Fruit fly (Drosophila melanogaster) whole organism, embryonic: ENCODE results near the gene in.

Experiments used
- Awh ChIP-seq: fragments of 200-800 bp; sonication (Bioruptor generic); IDR thresholded peaks from 2 replicates; pipeline ENCODE4, ENCODE4 v1.3.6; 2022; ENCODE audit warnings: missing biosample characterization, missing genetic modification characterization
- B-H2 ChIP-seq: fragments of 200-800 bp; sonication (Bioruptor generic); optimal IDR thresholded peaks from 2 replicates; lab custom pipeline; 2018; ENCODE audit warnings: missing biosample characterization, mild to moderate bottlenecking, missing genetic modification characterization
- CG10209 ChIP-seq: fragments of 200-800 bp; sonication (Bioruptor generic); optimal IDR thresholded peaks from 3 replicates; lab custom pipeline; 2017; ENCODE audit warnings: missing biosample characterization, mild to moderate bottlenecking, missing genetic modification characterization, missing genetic modification reagents
- CG12155 ChIP-seq: fragments of 200-800 bp; sonication (Bioruptor generic); optimal IDR thresholded peaks from 3 replicates; lab custom pipeline; 2016; ENCODE audit warnings: missing biosample characterization, missing genetic modification characterization
- CG14441 ChIP-seq: fragments of 200-800 bp; sonication (Bioruptor generic); IDR thresholded peaks from 2 replicates; pipeline ENCODE4 v1.3.6; 2022; ENCODE audit warnings: missing biosample characterization, missing genetic modification characterization
- CG15479 ChIP-seq: fragments of 200-800 bp; sonication (Bioruptor generic); optimal IDR thresholded peaks from 3 replicates; lab custom pipeline; 2019; ENCODE audit warnings: missing biosample characterization, mild to moderate bottlenecking, missing genetic modification characterization, moderate library complexity
- CG1602 ChIP-seq: fragments of 200-800 bp; sonication (Bioruptor generic); optimal IDR thresholded peaks from 3 replicates; lab custom pipeline; 2016; ENCODE audit warnings: missing biosample characterization, missing genetic modification characterization
- CG1647 ChIP-seq: fragments of 200-800 bp; sonication (Bioruptor generic); optimal IDR thresholded peaks from 3 replicates; lab custom pipeline; 2016; ENCODE audit warnings: missing biosample characterization, missing genetic modification characterization
- CG17802 ChIP-seq: fragments of 200-800 bp; sonication (Bioruptor generic); optimal IDR thresholded peaks from 2 replicates; lab custom pipeline; 2018; ENCODE audit warnings: missing biosample characterization, mild to moderate bottlenecking, missing genetic modification characterization, moderate library complexity
- CG18619 ChIP-seq: fragments of 200-800 bp; sonication (Bioruptor generic); optimal IDR thresholded peaks from 3 replicates; lab custom pipeline; 2017; ENCODE audit warnings: missing biosample characterization, mild to moderate bottlenecking, missing genetic modification characterization
- CG2202 ChIP-seq: fragments of 200-800 bp; sonication (Bioruptor generic); optimal IDR thresholded peaks from 2 replicates; lab custom pipeline; 2018; ENCODE audit warnings: missing biosample characterization, mild to moderate bottlenecking, missing genetic modification characterization
- CG2875 ChIP-seq: fragments of 200-800 bp; sonication (Bioruptor generic); optimal IDR thresholded peaks from 2 replicates; lab custom pipeline; 2017; ENCODE audit warnings: missing biosample characterization, mild to moderate bottlenecking, missing genetic modification characterization, missing genetic modification reagents
- CG30020 ChIP-seq: fragments of 200-800 bp; optimal IDR thresholded peaks from 2 replicates; lab custom pipeline; 2019; ENCODE audit warnings: missing biosample characterization, mild to moderate bottlenecking, missing genetic modification characterization, moderate library complexity
- CG3163 ChIP-seq: fragments of 200-800 bp; sonication (Bioruptor generic); optimal IDR thresholded peaks from 3 replicates; lab custom pipeline; 2016; ENCODE audit warnings: missing biosample characterization, missing genetic modification characterization
- CG4328 ChIP-seq: fragments of 200-800 bp; sonication (Bioruptor generic); optimal IDR thresholded peaks from 3 replicates; lab custom pipeline; 2017; ENCODE audit warnings: missing biosample characterization, missing genetic modification reagents, missing genetic modification characterization
- CG7786 ChIP-seq: fragments of 200-800 bp; sonication (Bioruptor generic); optimal IDR thresholded peaks from 2 replicates; lab custom pipeline; 2016; ENCODE audit warnings: missing biosample characterization, missing genetic modification characterization
- CG8359 ChIP-seq: fragments of 200-800 bp; sonication (Bioruptor generic); optimal IDR thresholded peaks from 2 replicates; lab custom pipeline; 2017; ENCODE audit warnings: missing biosample characterization, mild to moderate bottlenecking, missing genetic modification characterization, borderline replicate concordance
- CG8388 ChIP-seq: fragments of 200-800 bp; sonication (Bioruptor generic); optimal IDR thresholded peaks from 2 replicates; lab custom pipeline; 2019; ENCODE audit warnings: missing biosample characterization, mild to moderate bottlenecking, missing genetic modification characterization, moderate library complexity
- CG8478 ChIP-seq: fragments of >200 bp; optimal IDR thresholded peaks from 2 replicates; lab custom pipeline; 2018
- CG9727 ChIP-seq: fragments of 200-800 bp; sonication (Bioruptor generic); optimal IDR thresholded peaks from 3 replicates; lab custom pipeline; 2017; ENCODE audit warnings: missing biosample characterization, mild to moderate bottlenecking, missing genetic modification characterization
- CkIIα-i1 ChIP-seq: fragments of 200-800 bp; sonication (Bioruptor generic); IDR thresholded peaks from 2 replicates; pipeline ENCODE4 v1.3.6; 2022; ENCODE audit warnings: missing biosample characterization, missing genetic modification characterization
- Doc3 ChIP-seq: fragments of 200-800 bp; sonication (Bioruptor generic); IDR thresholded peaks from 3 replicates; pipeline ENCODE4 v1.3.6; 2022; ENCODE audit warnings: missing biosample characterization, missing genetic modification characterization; ENCODE audit not compliant: partially characterized antibody
- GATAe ChIP-seq: fragments of 200-800 bp; sonication (Bioruptor generic); conservative IDR thresholded peaks from 2 replicates; pipeline ENCODE4 v1.3.6; 2022; ENCODE audit warnings: missing biosample characterization, missing genetic modification characterization
- HLH4C ChIP-seq: fragments of 200-800 bp; sonication (Bioruptor generic); IDR thresholded peaks from 3 replicates; pipeline ENCODE4 v1.3.6; 2022; ENCODE audit warnings: missing biosample characterization, missing genetic modification characterization; ENCODE audit not compliant: partially characterized antibody
- Hr3 ChIP-seq: fragments of 200-800 bp; sonication (Bioruptor generic); optimal IDR thresholded peaks from 3 replicates; lab custom pipeline; 2016; ENCODE audit warnings: missing biosample characterization, missing genetic modification characterization
- Neu2 ChIP-seq: fragments of 200-800 bp; sonication (Bioruptor generic); optimal IDR thresholded peaks from 3 replicates; lab custom pipeline; 2016; ENCODE audit warnings: missing biosample characterization, missing genetic modification characterization, borderline replicate concordance
- Sin3A ChIP-seq: fragments of >200 bp; optimal IDR thresholded peaks from 2 replicates; lab custom pipeline; 2018
- Sox100B ChIP-seq: fragments of 200-800 bp; sonication (Bioruptor generic); optimal IDR thresholded peaks from 3 replicates; lab custom pipeline; 2018; ENCODE audit warnings: missing biosample characterization, mild to moderate bottlenecking, missing genetic modification characterization
- Spps ChIP-seq: fragments of 200-800 bp; sonication (Bioruptor generic); optimal IDR thresholded peaks from 2 replicates; lab custom pipeline; 2018; ENCODE audit warnings: missing biosample characterization, mild to moderate bottlenecking, missing genetic modification characterization
- Stat92E ChIP-seq, 3 experiments: fragments of >200 bp in 2 of 3; fragments of 200-800 bp in 1 of 3; sonication (Bioruptor generic) in 1 of 3; optimal IDR thresholded peaks; 2 replicates each; lab custom pipeline; 2017 to 2019; ENCODE audit warnings: missing biosample characterization in 3 of 3, missing genetic modification characterization in 3 of 3, mild to moderate bottlenecking in 1 of 3, moderate library complexity in 1 of 3
- ap ChIP-seq: fragments of 200-800 bp; sonication (Bioruptor generic); IDR thresholded peaks from 2 replicates; pipeline ENCODE4 v1.3.6; 2022; ENCODE audit warnings: missing biosample characterization, missing genetic modification characterization
- ase ChIP-seq: fragments of 200-800 bp; sonication (Bioruptor generic); IDR thresholded peaks from 3 replicates; pipeline ENCODE4 v1.3.6; 2022; ENCODE audit warnings: missing biosample characterization, missing genetic modification characterization
- ato ChIP-seq: fragments of 200-800 bp; sonication (Bioruptor generic); IDR thresholded peaks from 2 replicates; pipeline ENCODE4 v1.3.6; 2022; ENCODE audit warnings: missing biosample characterization, missing genetic modification characterization; ENCODE audit not compliant: partially characterized antibody
- bbx ChIP-seq: fragments of 200-800 bp; sonication (Bioruptor generic); IDR thresholded peaks from 2 replicates; pipeline ENCODE4 v1.3.6; 2022; ENCODE audit warnings: missing biosample characterization, missing genetic modification characterization; ENCODE audit not compliant: partially characterized antibody
- bcd ChIP-seq: fragments of 200-800 bp; sonication (Bioruptor generic); optimal IDR thresholded peaks from 2 replicates; lab custom pipeline; 2017; ENCODE audit warnings: missing biosample characterization, mild to moderate bottlenecking, missing genetic modification characterization
- btn ChIP-seq: fragments of 200-800 bp; sonication (Bioruptor generic); optimal IDR thresholded peaks from 2 replicates; lab custom pipeline; 2016; ENCODE audit warnings: missing biosample characterization, missing genetic modification characterization
- chm ChIP-seq: fragments of 200-800 bp; sonication (Bioruptor generic); IDR thresholded peaks from 2 replicates; pipeline ENCODE4 v1.3.6; 2022; ENCODE audit warnings: missing biosample characterization, missing genetic modification characterization
- da ChIP-seq: fragments of 200-800 bp; sonication (Bioruptor generic); optimal IDR thresholded peaks from 2 replicates; lab custom pipeline; 2016; ENCODE audit warnings: missing biosample characterization, missing genetic modification characterization
- dm ChIP-seq: fragments of 200-800 bp; sonication (Bioruptor generic); optimal IDR thresholded peaks from 3 replicates; lab custom pipeline; 2016; ENCODE audit warnings: missing biosample characterization, missing genetic modification characterization
- ftz-f1 ChIP-seq: fragments of 200-800 bp; sonication (Bioruptor generic); optimal IDR thresholded peaks from 2 replicates; lab custom pipeline; 2016; ENCODE audit warnings: missing biosample characterization, missing genetic modification characterization
- hbn ChIP-seq: fragments of 200-800 bp; sonication (Bioruptor generic); IDR thresholded peaks from 2 replicates; pipeline ENCODE4 v1.3.6; 2022; ENCODE audit warnings: missing biosample characterization, missing genetic modification characterization; ENCODE audit not compliant: partially characterized antibody
- oc ChIP-seq: fragments of 200-800 bp; sonication (Bioruptor generic); optimal IDR thresholded peaks from 2 replicates; lab custom pipeline; 2018; ENCODE audit warnings: missing biosample characterization, mild to moderate bottlenecking, missing genetic modification characterization, moderate library complexity
- prd ChIP-seq, 3 experiments: fragments of >200 bp in 2 of 3; fragments of 200-800 bp in 1 of 3; sonication (Bioruptor generic) in 1 of 3; optimal IDR thresholded peaks in 2 of 3; IDR thresholded peaks in 1 of 3; 2 replicates in 2 of 3; 3 replicates in 1 of 3; pipeline versions ENCODE4 v1.3.6 to Lab custom; 2017 to 2022; ENCODE audit warnings: missing biosample characterization in 1 of 3, missing genetic modification characterization in 1 of 3
- pzg ChIP-seq: fragments of 200-800 bp; sonication (Bioruptor generic); optimal IDR thresholded peaks from 3 replicates; lab custom pipeline; 2018; ENCODE audit warnings: missing biosample characterization, mild to moderate bottlenecking, missing genetic modification characterization, moderate library complexity
- sr ChIP-seq: fragments of 200-800 bp; sonication (Bioruptor generic); IDR thresholded peaks from 3 replicates; pipeline ENCODE4 v1.3.6; 2022; ENCODE audit warnings: missing biosample characterization, missing genetic modification characterization
- zen ChIP-seq: fragments of 200-800 bp; sonication (Bioruptor generic); optimal IDR thresholded peaks from 3 replicates; lab custom pipeline; 2018; ENCODE audit warnings: missing biosample characterization, mild to moderate bottlenecking, missing genetic modification characterization, moderate library complexity
- zen2 ChIP-seq: fragments of 200-800 bp; sonication (Bioruptor generic); IDR thresholded peaks from 3 replicates; pipeline ENCODE4 v1.3.6; 2022; ENCODE audit warnings: missing biosample characterization, missing genetic modification characterization; ENCODE audit not compliant: partially characterized antibody
- zf30C ChIP-seq: fragments of 200-800 bp; sonication (Bioruptor generic); optimal IDR thresholded peaks from 3 replicates; lab custom pipeline; 2018; ENCODE audit warnings: missing biosample characterization, mild to moderate bottlenecking, missing genetic modification characterization

The in gene

dm6 chr3L:20402665-20403492 lies 35.9 kb downstream of the in start (continued):
- TF ChIP-seq Stat92E (GFP tag; optimal IDR thresholded peaks at IDR 0.05; lab: Kevin White, UChicago) (peak in 1 of 3 experiments; percentile 10), CG14441 (GFP tag; lab: Robert Waterston, UW) (no peak), Sin3A (lab: Kevin White, UChicago) (no peak), CG10209 (peak; percentile 40), ato (GFP tag; lab: Robert Waterston, UW) (no peak), B-H2 (GFP tag; lab: Kevin White, UChicago) (no peak), CG8478 (lab: Kevin White, UChicago) (no peak), hbn (no peak), GATAe (GFP tag; lab: Robert Waterston, UW) (no peak), prd (optimal IDR thresholded peaks at IDR 0.05; lab: Kevin White, UChicago) (no peak), prd (GFP tag; IDR thresholded peaks at IDR 0.05; lab: Robert Waterston, UW) (peak; percentile 84), dm (GFP tag; lab: Kevin White, UChicago) (no peak), CG12155 (no peak), CG2875 (GFP tag; lab: Kevin White, UChicago) (no peak), CG7786 (GFP tag; lab: Kevin White, UChicago) (peak; percentile 14), bbx (GFP tag; lab: Robert Waterston, UW) (no peak), CG8359 (GFP tag; lab: Kevin White, UChicago) (no peak), oc (tag; lab: Kevin White, UChicago) (no peak), btn (GFP tag; lab: Kevin White, UChicago) (no peak), ftz-f1 (no peak), CG1647 (GFP tag; lab: Kevin White, UChicago) (no peak), sr (GFP tag; lab: Robert Waterston, UW) (no peak), zen2 (GFP tag; lab: Robert Waterston, UW) (no peak), CG2202 (tag; lab: Kevin White, UChicago) (no peak), Awh (GFP tag; lab: Robert Waterston, UW) (no peak), Doc3 (GFP tag; lab: Robert Waterston, UW) (no peak), Spps (no peak), da (GFP tag; lab: Kevin White, UChicago) (peak; percentile 90), Neu2 (GFP tag; lab: Kevin White, UChicago) (peak; percentile 76), Hr3 (GFP tag; lab: Kevin White, UChicago) (no peak), ap (GFP tag; lab: Robert Waterston, UW) (no peak), bcd (GFP tag; lab: Kevin White, UChicago) (no peak), CG15479 (GFP tag; lab: Kevin White, UChicago) (peak; percentile 100), ase (no peak), CG1602 (GFP tag; lab: Kevin White, UChicago) (no peak), Sox100B (GFP tag; lab: Kevin White, UChicago) (no peak), chm (0 out of 2 replicates have a peak, but pooled peaks have one; percentile 15), CG18619 (GFP tag; lab: Kevin White, UChicago) (no peak), zf30C (GFP tag; lab: Kevin White, UChicago) (no peak), pzg (no peak), CG17802 (tag; lab: Kevin White, UChicago) (no peak), CG30020 (tag; lab: Kevin White, UChicago) (no peak), CkIIα-i1 (no peak), zen (tag; lab: Kevin White, UChicago) (peak; percentile 93), HLH4C (no peak), CG3163 (GFP tag; lab: Kevin White, UChicago) (no peak), CG8388 (GFP tag; lab: Kevin White, UChicago) (no peak), CG9727 (GFP tag; lab: Kevin White, UChicago) (peak; percentile 81), CG4328 (GFP tag; lab: Kevin White, UChicago) (no peak)
